Worm (Caenorhabditis elegans) whole organism, L4/young adult: Measurements from ENCODE around the gene Y39A1A.16.

Experiments
- W03F9.2 ChIP-seq: fragments of 150-350 bp; optimal IDR thresholded peaks from 2 replicates; lab custom pipeline; 2014; ENCODE audit warnings: missing biosample characterization, missing genetic modification characterization
- dao-5 ChIP-seq: sonication (generic microtip); optimal IDR thresholded peaks from 2 replicates; lab custom pipeline; 2016; ENCODE audit warnings: missing genotype, missing genetic modification characterization, moderate library complexity, missing compliant biosample characterization
- him-1 ChIP-seq: sonication (generic microtip); optimal IDR thresholded peaks from 2 replicates; lab custom pipeline; 2016; ENCODE audit warnings: missing genotype, missing genetic modification reagents, missing genetic modification characterization, missing compliant biosample characterization

Gene Y39A1A.16

ce11 chrIII:10651634-10652033 is 27.4 kb upstream of the Y39A1A.16 start:
- TF ChIP-seq him-1 (tag; lab: Kevin White, UChicago) (no peak), dao-5 (tag; lab: Kevin White, UChicago) (no peak), W03F9.2 (no peak)

ce11 chrIII:10652833-10653232 is 26.2 kb upstream of the Y39A1A.16 start:
- no peak for TF ChIP-seq W03F9.2
- TF ChIP-seq him-1 (tag; lab: Kevin White, UChicago): no peak
- TF ChIP-seq dao-5 (tag; lab: Kevin White, UChicago): no peak

DNA sequence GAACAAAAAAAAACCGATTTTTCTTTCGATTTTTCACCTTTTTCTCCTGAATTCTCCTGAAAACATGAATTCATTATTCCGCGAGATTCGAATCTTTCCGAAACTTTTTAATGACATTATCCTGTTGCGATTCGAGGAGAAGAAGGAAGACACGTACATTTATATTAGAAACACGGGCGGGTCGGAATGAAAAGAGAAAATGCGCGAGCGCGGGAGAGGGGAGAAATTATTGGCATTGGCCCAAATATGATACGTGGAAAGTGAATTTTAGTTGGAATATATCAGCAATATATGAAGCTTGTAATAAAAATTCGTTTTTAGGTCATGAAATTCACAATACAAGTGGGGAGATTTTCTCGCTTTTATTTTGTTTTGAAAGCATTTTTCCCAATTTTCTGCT is 25.6 kb upstream of the Y39A1A.16 start:
- no peak for TF ChIP-seq W03F9.2
- no peak for TF ChIP-seq dao-5 (tag; lab: Kevin White, UChicago)
- no peak for TF ChIP-seq him-1 (tag; lab: Kevin White, UChicago)

ce11 chrIII:10654718-10655117 is 24.4 kb upstream of the Y39A1A.16 start, which contains the start of gene cnt-2:
TSS of gene cnt-2 (plus strand) at chrIII:10655018.
- no peak for TF ChIP-seq him-1 (tag; lab: Kevin White, UChicago)
- no peak for TF ChIP-seq dao-5 (tag; lab: Kevin White, UChicago)
- no peak for TF ChIP-seq W03F9.2

DNA sequence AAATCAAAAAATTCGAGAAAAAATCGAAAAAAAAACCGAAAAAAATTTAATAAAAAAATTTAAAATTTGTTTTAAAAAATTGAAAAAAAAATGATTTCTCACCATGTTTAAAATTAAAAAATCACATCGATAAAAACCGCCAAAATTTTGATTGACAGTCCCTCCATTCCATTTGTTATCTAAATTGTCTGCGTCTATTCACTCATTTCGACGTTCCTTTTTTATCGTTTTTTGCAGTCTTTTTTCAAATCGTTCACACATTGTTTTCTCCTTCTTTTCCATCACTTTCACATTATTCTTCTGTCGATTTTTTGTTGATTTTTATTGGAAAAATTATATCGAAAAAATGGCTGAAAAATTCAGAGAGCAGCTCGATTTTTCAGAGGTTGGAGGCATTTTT is 23.0 kb upstream of the Y39A1A.16 start:
- no peak for TF ChIP-seq dao-5 (tag; lab: Kevin White, UChicago)
- no peak for TF ChIP-seq W03F9.2
- no peak for TF ChIP-seq him-1 (tag; lab: Kevin White, UChicago)

ce11 chrIII:10657661-10658060 is 21.4 kb upstream of the Y39A1A.16 start:
- TF ChIP-seq dao-5 (tag; lab: Kevin White, UChicago): no peak
- TF ChIP-seq him-1 (tag; lab: Kevin White, UChicago): no peak
- TF ChIP-seq W03F9.2: no peak

- TF ChIP-seq him-1 (tag; lab: Kevin White, UChicago) (no peak), W03F9.2 (no peak), dao-5 (tag; lab: Kevin White, UChicago) (no peak)
Measured at ce11 chrIII:10658394-10658793, 20.7 kb upstream of the Y39A1A.16 start.

- TF ChIP-seq dao-5 (tag; lab: Kevin White, UChicago): no peak
- no peak for TF ChIP-seq him-1 (tag; lab: Kevin White, UChicago)
- TF ChIP-seq W03F9.2: no peak
Measured at ce11 chrIII:10661292-10661691, 17.8 kb upstream of the Y39A1A.16 start.

DNA sequence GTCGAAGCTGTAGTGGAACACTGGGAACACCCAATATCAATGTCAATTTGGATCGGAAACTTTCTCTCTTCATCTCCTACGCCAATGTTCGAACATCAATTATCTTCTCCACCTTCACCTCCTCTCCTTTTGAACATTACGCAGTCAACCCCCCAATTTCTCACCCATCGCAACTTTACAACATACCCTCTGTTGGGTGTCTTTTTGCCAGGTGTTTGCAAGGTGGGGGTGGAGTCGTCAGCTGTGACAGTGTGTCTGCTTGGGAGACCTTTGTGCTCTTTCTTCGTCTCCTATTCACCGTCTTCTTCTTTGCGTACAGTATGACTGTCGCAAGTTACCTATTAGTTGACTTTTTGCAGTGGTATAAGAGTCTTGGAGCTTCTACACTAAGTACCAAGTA is 12.4 kb upstream of the Y39A1A.16 start:
- no peak for TF ChIP-seq him-1 (tag; lab: Kevin White, UChicago)
- no peak for TF ChIP-seq W03F9.2
- TF ChIP-seq dao-5 (tag; lab: Kevin White, UChicago): no peak

DNA sequence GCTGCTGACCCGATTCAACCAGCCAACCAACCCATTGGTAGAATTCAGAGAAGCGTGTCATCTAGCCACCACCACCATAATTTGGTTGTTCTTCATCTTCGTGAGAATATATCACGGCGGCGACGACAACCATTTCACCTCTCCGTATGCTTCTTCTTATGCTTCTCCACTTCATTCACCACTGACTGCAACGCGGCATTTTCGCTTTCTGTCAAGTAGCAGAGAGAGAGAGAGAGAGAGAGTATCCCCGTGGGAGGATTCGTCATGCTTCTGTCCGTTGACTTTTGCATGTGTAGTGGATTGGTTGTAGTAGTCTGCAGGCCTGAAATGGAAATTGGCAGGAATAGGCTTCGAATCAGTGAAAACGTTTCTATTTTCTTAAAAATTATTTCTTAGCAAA is 7.2 kb upstream of the Y39A1A.16 start:
- TF ChIP-seq him-1 (tag; lab: Kevin White, UChicago) (no peak), W03F9.2 (no peak), dao-5 (tag; lab: Kevin White, UChicago) (no peak)

DNA sequence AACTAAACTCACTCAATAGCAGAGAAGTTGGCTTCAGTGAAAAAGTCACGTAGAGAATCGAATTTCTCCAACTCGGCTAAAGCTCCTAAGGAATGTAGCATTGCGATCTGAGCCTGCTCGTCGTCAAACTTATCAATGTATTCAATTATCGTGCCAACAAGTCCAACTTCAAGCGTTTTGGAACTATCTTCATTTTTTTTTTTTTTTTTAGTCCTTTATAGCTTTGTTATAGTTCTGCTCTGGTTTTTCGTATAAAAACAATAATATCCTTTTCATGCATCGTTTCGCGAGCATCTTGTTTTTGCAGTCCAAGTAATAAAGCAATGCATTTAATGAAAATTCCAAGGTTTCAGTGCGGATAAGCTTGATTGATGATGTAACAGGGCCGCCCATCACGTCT is 10.0 kb downstream of the Y39A1A.16 start, which contains the start of gene Y39A1A.31:
Y39A1A.31 (minus strand) TSS at position 101 of the 400 bp plus-strand sequence.
- TF ChIP-seq dao-5 (tag; lab: Kevin White, UChicago) (no peak), W03F9.2 (no peak), him-1 (tag; lab: Kevin White, UChicago) (no peak)

DNA sequence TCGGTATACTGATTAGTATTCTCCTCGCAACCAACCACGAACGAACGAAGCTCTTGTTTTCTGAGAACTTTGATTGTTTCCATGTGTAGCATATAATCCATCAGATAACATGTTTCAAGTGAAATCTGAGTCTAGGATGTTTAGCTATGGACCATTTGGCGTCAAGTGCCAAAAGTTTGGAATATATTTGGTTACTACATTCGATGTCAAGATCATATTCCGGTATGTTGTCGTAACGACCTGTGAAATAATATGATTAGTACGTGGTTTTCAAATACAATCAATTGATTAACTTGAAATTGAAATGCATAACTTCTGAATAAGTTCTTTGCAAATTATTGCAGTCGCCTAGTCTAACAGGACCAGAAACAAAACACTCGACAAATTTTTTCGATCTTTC is 11.9 kb downstream of the Y39A1A.16 start, which contains the start of gene Y39A1A.17:
Y39A1A.17 (minus strand) TSS at position 101 of the 400 bp plus-strand sequence.
- TF ChIP-seq him-1 (tag; lab: Kevin White, UChicago) (no peak), dao-5 (tag; lab: Kevin White, UChicago) (no peak), W03F9.2 (no peak)

DNA sequence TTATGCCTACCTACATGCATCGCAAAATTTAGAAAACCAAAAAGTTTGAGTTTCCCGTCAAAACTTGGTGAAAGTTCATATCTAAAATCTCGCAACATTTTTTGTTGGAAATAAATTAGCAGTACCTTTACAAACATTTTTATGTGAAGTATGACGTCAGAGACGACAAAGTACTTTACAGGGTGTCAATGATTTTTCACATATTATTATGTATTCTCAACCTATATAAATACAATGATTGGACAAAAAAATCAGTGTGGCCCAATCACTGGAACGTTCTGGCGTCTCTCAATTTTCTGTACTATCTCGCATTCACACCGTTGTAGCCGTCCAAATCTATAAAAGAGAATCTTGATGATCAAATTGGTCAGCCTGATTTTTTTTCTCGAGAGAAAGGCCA is 15.2 kb downstream of the Y39A1A.16 start, which contains the start of the genes Y39A1A.18 and fmo-3:
Y39A1A.18 (minus strand) TSS at position 192 of the 400 bp plus-strand sequence.
fmo-3 (plus strand) TSS at position 388 of the 400 bp plus-strand sequence.
- TF ChIP-seq W03F9.2: no peak
- no peak for TF ChIP-seq him-1 (tag; lab: Kevin White, UChicago)
- no peak for TF ChIP-seq dao-5 (tag; lab: Kevin White, UChicago)

DNA sequence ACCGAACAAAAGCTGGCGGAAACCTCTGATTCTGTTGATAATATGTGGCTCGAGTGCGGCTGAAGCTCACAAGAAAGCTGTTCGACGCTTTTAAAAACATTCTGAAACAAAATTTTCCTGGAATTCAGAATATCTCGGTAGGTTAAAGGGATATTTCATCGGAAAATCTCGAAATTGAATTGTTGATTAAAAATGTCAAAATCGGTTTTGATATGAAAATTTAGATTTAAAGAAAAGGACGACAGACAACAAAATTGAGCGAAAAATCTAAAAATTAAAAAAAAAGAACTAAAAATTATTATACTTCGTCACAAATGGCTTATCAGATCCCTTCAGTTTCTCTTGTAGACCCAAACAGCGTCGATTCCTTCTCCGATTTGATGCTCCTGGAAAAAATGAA is 21.4 kb downstream of the Y39A1A.16 start, which contains the start of gene Y39A1A.20:
Y39A1A.20 (minus strand) TSS at position 101 of the 400 bp plus-strand sequence.
- no peak for TF ChIP-seq him-1 (tag; lab: Kevin White, UChicago)
- TF ChIP-seq W03F9.2: no peak
- no peak for TF ChIP-seq dao-5 (tag; lab: Kevin White, UChicago)

DNA sequence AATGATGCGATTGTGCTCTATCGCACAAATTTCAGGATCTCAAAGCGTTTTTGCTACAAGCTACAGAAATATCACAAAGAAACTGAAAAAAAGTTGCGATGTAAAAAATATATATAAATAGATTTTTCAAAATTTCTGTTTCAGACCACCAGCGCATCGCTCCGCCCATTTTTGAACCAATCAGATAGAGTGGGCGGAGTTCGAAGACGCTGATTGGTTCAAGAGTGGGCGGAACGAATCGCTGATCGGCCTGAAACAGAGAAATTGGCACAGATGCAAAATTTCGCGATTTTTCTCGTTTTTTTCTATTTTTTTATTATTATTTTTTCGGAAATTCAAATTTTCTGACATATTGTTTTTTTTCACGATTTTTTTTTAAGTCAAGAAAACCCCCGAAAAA is 23.7 kb downstream of the Y39A1A.16 start:
- TF ChIP-seq dao-5 (tag; lab: Kevin White, UChicago) (no peak), him-1 (tag; lab: Kevin White, UChicago) (no peak), W03F9.2 (no peak)
